Worm (Caenorhabditis elegans) whole organism, young adult: Measurements from ENCODE around the gene clc-29.
A peak's percentile ranks its signal among the peaks of the same experiment; 100 is the strongest.

Experiments
- B0261.1 ChIP-seq: sonication (generic microtip); optimal IDR thresholded peaks from 2 replicates; lab custom pipeline; 2016; ENCODE audit warnings: mild to moderate bottlenecking, missing genetic modification characterization, moderate library complexity, missing compliant biosample characterization
- C17E4.6 ChIP-seq: fragments of 200-800 bp; sonication (Bioruptor generic); IDR thresholded peaks from 2 replicates; pipeline ENCODE4 v1.3.6; 2022; ENCODE audit warnings: missing genetic modification reagents, missing genetic modification characterization, missing compliant biosample characterization
- D2030.7 ChIP-seq: fragments of 200-800 bp; sonication (Bioruptor generic); IDR thresholded peaks from 2 replicates; pipeline ENCODE4 v1.3.6; 2022; ENCODE audit warnings: missing genetic modification reagents, missing genetic modification characterization, missing compliant biosample characterization
- F33H1.4 ChIP-seq: fragments of 200-800 bp; sonication (Bioruptor generic); IDR thresholded peaks from 2 replicates; pipeline ENCODE4 v1.3.6; 2022; ENCODE audit warnings: missing genetic modification reagents, missing genetic modification characterization, missing compliant biosample characterization
- F39B2.1 ChIP-seq: fragments of 200-800 bp; sonication (Bioruptor generic); IDR thresholded peaks from 2 replicates; pipeline ENCODE4 v1.3.6; 2022; ENCODE audit warnings: missing genetic modification reagents, missing genetic modification characterization, missing compliant biosample characterization
- F52B5.7 ChIP-seq: sonication (generic microtip); optimal IDR thresholded peaks from 2 replicates; lab custom pipeline; 2016; ENCODE audit warnings: mild to moderate bottlenecking, missing genetic modification characterization, missing compliant biosample characterization
- F57C9.4 ChIP-seq: sonication (generic microtip); optimal IDR thresholded peaks from 2 replicates; lab custom pipeline; 2017; ENCODE audit warnings: mild to moderate bottlenecking, missing genetic modification characterization, missing compliant biosample characterization
- Y53F4B.3 ChIP-seq: fragments of 200-800 bp; sonication (Bioruptor generic); IDR thresholded peaks from 2 replicates; pipeline ENCODE4 v1.3.6; 2022; ENCODE audit warnings: missing genetic modification reagents, missing genetic modification characterization, missing compliant biosample characterization
- Y67H2A.10 ChIP-seq: fragments of 200-800 bp; sonication (Bioruptor generic); conservative IDR thresholded peaks from 2 replicates; pipeline ENCODE4 v1.3.6; 2022; ENCODE audit warnings: missing genetic modification reagents, missing genetic modification characterization, missing compliant biosample characterization
- Y95B8A.8 ChIP-seq: fragments of 200-800 bp; sonication (Bioruptor generic); IDR thresholded peaks from 2 replicates; pipeline ENCODE4 v1.3.6; 2022; ENCODE audit warnings: missing genetic modification reagents, missing genetic modification characterization, missing compliant biosample characterization
- aptf-2 ChIP-seq: fragments of 200-800 bp; sonication (Bioruptor generic); conservative IDR thresholded peaks from 2 replicates; pipeline ENCODE4 v1.3.6; 2022; ENCODE audit warnings: missing genetic modification reagents, missing genetic modification characterization, missing compliant biosample characterization
- atf-7 ChIP-seq: sonication (generic microtip); optimal IDR thresholded peaks from 2 replicates; lab custom pipeline; 2017; ENCODE audit warnings: mild to moderate bottlenecking, missing genetic modification characterization, missing compliant biosample characterization
- bed-2 ChIP-seq: fragments of 200-800 bp; sonication (Bioruptor generic); IDR thresholded peaks from 2 replicates; pipeline ENCODE4 v1.3.6; 2022; ENCODE audit warnings: missing genetic modification reagents, missing genetic modification characterization, missing compliant biosample characterization
- ccch-3 ChIP-seq: fragments of 200-800 bp; sonication (Bioruptor generic); optimal IDR thresholded peaks from 2 replicates; lab custom pipeline; 2018; ENCODE audit warnings: mild to moderate bottlenecking, missing genetic modification characterization, missing compliant biosample characterization
- ceh-100 ChIP-seq: fragments of 200-800 bp; sonication (Bioruptor generic); IDR thresholded peaks from 2 replicates; pipeline ENCODE4 v1.3.6; 2022; ENCODE audit warnings: missing genetic modification reagents, missing genetic modification characterization, missing compliant biosample characterization
- ceh-40 ChIP-seq: fragments of 200-800 bp; sonication (Bioruptor generic); IDR thresholded peaks from 2 replicates; pipeline ENCODE4 v1.3.6; 2022; ENCODE audit warnings: missing genetic modification characterization, missing compliant biosample characterization
- chd-7 ChIP-seq: sonication (generic microtip); optimal IDR thresholded peaks from 2 replicates; lab custom pipeline; 2016; ENCODE audit warnings: mild to moderate bottlenecking, missing genetic modification characterization, moderate library complexity, missing compliant biosample characterization
- efl-1 ChIP-seq: fragments of 150-350 bp; optimal IDR thresholded peaks from 2 replicates; lab custom pipeline; 2014; ENCODE audit warnings: missing biosample characterization, missing genetic modification reagents, missing genetic modification characterization
- egl-44 ChIP-seq: fragments of 200-800 bp; sonication (Bioruptor generic); IDR thresholded peaks from 2 replicates; pipeline ENCODE4 v1.3.6; 2022; ENCODE audit warnings: missing genetic modification reagents, missing genetic modification characterization, missing compliant biosample characterization
- ets-4 ChIP-seq: fragments of 200-800 bp; sonication (Bioruptor generic); optimal IDR thresholded peaks from 2 replicates; lab custom pipeline; 2018; ENCODE audit warnings: mild to moderate bottlenecking, missing genetic modification characterization, missing compliant biosample characterization
- gei-17 ChIP-seq: fragments of 200-800 bp; sonication (Bioruptor generic); optimal IDR thresholded peaks from 2 replicates; lab custom pipeline; 2018; ENCODE audit warnings: mild to moderate bottlenecking, missing genetic modification characterization, missing compliant biosample characterization
- him-1 ChIP-seq: sonication (generic microtip); optimal IDR thresholded peaks from 2 replicates; lab custom pipeline; 2016; ENCODE audit warnings: missing genotype, missing genetic modification reagents, missing genetic modification characterization, missing compliant biosample characterization
- hmg-1.2 ChIP-seq: fragments of 200-800 bp; sonication (Bioruptor generic); IDR thresholded peaks from 2 replicates; pipeline ENCODE4 v1.3.6; 2022; ENCODE audit warnings: missing genetic modification reagents, missing genetic modification characterization, missing compliant biosample characterization
- let-607 ChIP-seq, 2 experiments: fragments of 200-800 bp in 1 of 2; sonication (Bioruptor generic) in 1 of 2; sonication (generic microtip) in 1 of 2; optimal IDR thresholded peaks; 2 replicates each; lab custom pipeline; 2016 to 2018; ENCODE audit warnings: mild to moderate bottlenecking in 2 of 2, missing compliant biosample characterization in 2 of 2, missing genetic modification characterization in 2 of 2, moderate library complexity in 2 of 2, missing genotype in 1 of 2
- lin-54 ChIP-seq: fragments of 200-800 bp; sonication (Bioruptor generic); optimal IDR thresholded peaks from 2 replicates; lab custom pipeline; 2018; ENCODE audit warnings: mild to moderate bottlenecking, missing genetic modification characterization, missing compliant biosample characterization
- lsl-1 ChIP-seq: fragments of 200-800 bp; sonication (Bioruptor generic); optimal IDR thresholded peaks from 2 replicates; lab custom pipeline; 2018; ENCODE audit warnings: mild to moderate bottlenecking, missing genetic modification characterization, moderate library complexity, missing compliant biosample characterization
- madf-10 ChIP-seq: sonication (generic microtip); optimal IDR thresholded peaks from 2 replicates; lab custom pipeline; 2016; ENCODE audit warnings: mild to moderate bottlenecking, missing genetic modification characterization, missing compliant biosample characterization
- madf-6 ChIP-seq: fragments of 200-800 bp; sonication (Bioruptor generic); IDR thresholded peaks from 2 replicates; pipeline ENCODE4 v1.3.6; 2022; ENCODE audit warnings: missing genetic modification reagents, missing genetic modification characterization, missing compliant biosample characterization
- mes-4 ChIP-seq: sonication (generic microtip); optimal IDR thresholded peaks from 2 replicates; lab custom pipeline; 2016; ENCODE audit warnings: missing genotype, missing genetic modification characterization, missing compliant biosample characterization
- mxl-1 ChIP-seq: sonication (generic microtip); optimal IDR thresholded peaks from 2 replicates; lab custom pipeline; 2016; ENCODE audit warnings: missing genetic modification characterization, missing compliant biosample characterization
- nfyb-1 ChIP-seq: fragments of 200-800 bp; sonication (Bioruptor generic); IDR thresholded peaks from 2 replicates; pipeline ENCODE4 v1.3.6; 2022; ENCODE audit warnings: missing genetic modification reagents, missing genetic modification characterization, missing compliant biosample characterization
- nhr-179 ChIP-seq: sonication (generic microtip); optimal IDR thresholded peaks from 2 replicates; lab custom pipeline; 2016; ENCODE audit warnings: mild to moderate bottlenecking, missing genetic modification characterization, missing compliant biosample characterization
- nhr-27 ChIP-seq: fragments of 200-800 bp; sonication (Bioruptor generic); optimal IDR thresholded peaks from 2 replicates; lab custom pipeline; 2018; ENCODE audit warnings: mild to moderate bottlenecking, missing genetic modification characterization, moderate library complexity, missing compliant biosample characterization
- rec-8 ChIP-seq, 2 experiments: sonication (generic microtip); optimal IDR thresholded peaks; 2 replicates each; lab custom pipeline; 2016; ENCODE audit warnings: mild to moderate bottlenecking in 2 of 2, missing genetic modification characterization in 2 of 2, missing genetic modification reagents in 2 of 2, missing genotype in 2 of 2, missing biosample characterization in 1 of 2, missing compliant biosample characterization in 1 of 2, moderate library complexity in 1 of 2
- repo-1 ChIP-seq: sonication (generic microtip); optimal IDR thresholded peaks from 2 replicates; lab custom pipeline; 2017; ENCODE audit warnings: mild to moderate bottlenecking, missing genetic modification characterization, missing compliant biosample characterization
- rpc-1 ChIP-seq, 2 experiments: fragments of 150-350 bp in 1 of 2; sonication (generic microtip) in 1 of 2; optimal IDR thresholded peaks; 2 replicates each; lab custom pipeline; 2014 to 2018; ENCODE audit warnings: missing biosample characterization in 1 of 2, missing genetic modification characterization in 1 of 2, missing genetic modification reagents in 1 of 2, missing genotype in 1 of 2
- sdz-38 ChIP-seq: sonication (generic microtip); optimal IDR thresholded peaks from 2 replicates; lab custom pipeline; 2016; ENCODE audit warnings: missing genotype, missing genetic modification characterization, missing compliant biosample characterization
- snpc-1.1 ChIP-seq: sonication (generic microtip); optimal IDR thresholded peaks from 2 replicates; lab custom pipeline; 2017; ENCODE audit warnings: missing genetic modification characterization, mild to moderate bottlenecking, missing compliant biosample characterization, antibody characterized with exemption, moderate library complexity, missing genotype, missing genetic modification reagents; ENCODE audit not compliant: insufficient read depth
- snpc-1.3 ChIP-seq: sonication (generic microtip); optimal IDR thresholded peaks from 2 replicates; lab custom pipeline; 2017; ENCODE audit warnings: missing genetic modification characterization, mild to moderate bottlenecking, missing compliant biosample characterization, antibody characterized with exemption, moderate library complexity, missing genotype, missing genetic modification reagents; ENCODE audit not compliant: insufficient read depth
- tbp1 ChIP-seq: fragments of 200-800 bp; sonication (Bioruptor generic); optimal IDR thresholded peaks from 2 replicates; lab custom pipeline; 2018; ENCODE audit warnings: mild to moderate bottlenecking, missing genetic modification characterization, missing compliant biosample characterization
- unc-62 ChIP-seq: fragments of 150-350 bp; optimal IDR thresholded peaks from 2 replicates; lab custom pipeline; 2014; ENCODE audit warnings: missing biosample characterization, missing genetic modification reagents, missing genetic modification characterization

The clc-29 gene

DNA sequence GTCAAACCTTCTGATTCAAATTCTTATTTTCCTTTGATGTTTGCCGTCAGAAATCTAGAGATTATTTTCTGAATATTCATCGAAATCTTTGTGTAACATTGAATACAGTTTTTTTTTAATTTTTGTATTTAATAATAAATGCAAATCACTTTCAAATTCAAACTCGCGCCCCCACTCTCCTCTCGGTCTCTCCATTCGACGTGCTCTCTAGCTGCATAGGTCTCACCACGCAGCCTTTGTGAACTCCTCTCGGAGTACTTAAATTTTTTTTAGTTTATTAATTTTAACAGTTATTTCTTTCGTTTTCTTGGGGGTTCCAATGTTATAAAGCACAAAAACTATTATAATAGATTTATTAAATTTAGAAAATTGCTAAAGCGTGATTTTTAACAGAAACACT, 22.5 kb upstream of the clc-29 start:
- TF ChIP-seq madf-10 (no peak), lsl-1 (GFP tag; lab: Kevin White, UChicago) (peak; percentile 38), ccch-3 (GFP tag; lab: Kevin White, UChicago) (no peak), ceh-40 (GFP tag; lab: Robert Waterston, UW) (no peak), bed-2 (GFP tag; lab: Robert Waterston, UW) (no peak), hmg-1.2 (GFP tag; lab: Robert Waterston, UW) (peak; percentile 71), mxl-1 (no peak), madf-6 (GFP tag; lab: Robert Waterston, UW) (peak; percentile 28; the same call in 1 of the 2 replicates), nfyb-1 (GFP tag; lab: Robert Waterston, UW) (no peak), efl-1 (peak; percentile 60), ceh-100 (GFP tag; lab: Robert Waterston, UW) (no peak), lin-54 (GFP tag; lab: Kevin White, UChicago) (peak; percentile 64), F52B5.7 (tag; lab: Kevin White, UChicago) (no peak), F33H1.4 (GFP tag; lab: Robert Waterston, UW) (peak; percentile 69), snpc-1.3 (tag; lab: Kevin White, UChicago) (peak; percentile 54), nhr-179 (tag; lab: Kevin White, UChicago) (no peak)
- TF ChIP-seq, all 124 proteins: peak for 7

DNA sequence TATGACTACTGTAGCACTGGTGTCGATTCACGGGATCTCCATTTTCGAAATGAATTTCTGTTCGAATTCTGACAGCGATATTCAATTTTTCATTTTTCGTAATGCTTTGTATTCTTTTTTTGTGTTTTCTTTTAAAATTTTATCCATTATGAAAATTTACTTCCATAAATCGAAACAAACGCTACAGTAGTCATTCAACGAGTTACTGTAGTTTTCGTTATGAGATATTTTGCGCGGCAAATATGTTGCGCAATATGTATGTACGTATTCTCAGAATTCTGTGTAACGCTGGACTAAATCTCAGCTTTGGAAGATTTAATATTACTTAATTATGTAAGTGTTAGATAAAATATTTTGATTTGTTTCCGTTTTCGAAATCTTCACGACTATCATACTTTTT, 21.4 kb upstream of the clc-29 start:
- TF ChIP-seq repo-1 (tag; lab: Kevin White, UChicago) (no peak), bed-2 (GFP tag; lab: Robert Waterston, UW) (no peak), madf-10 (no peak), unc-62 (GFP tag; lab: Kevin White, UChicago) (no peak), F39B2.1 (GFP tag; lab: Robert Waterston, UW) (no peak), atf-7 (tag; lab: Kevin White, UChicago) (no peak), gei-17 (GFP tag; lab: Kevin White, UChicago) (no peak), Y67H2A.10 (GFP tag; lab: Robert Waterston, UW) (no peak), C17E4.6 (GFP tag; lab: Robert Waterston, UW) (no peak), ccch-3 (GFP tag; lab: Kevin White, UChicago) (no peak)
- TF ChIP-seq, all 124 proteins: peak for 0

DNA sequence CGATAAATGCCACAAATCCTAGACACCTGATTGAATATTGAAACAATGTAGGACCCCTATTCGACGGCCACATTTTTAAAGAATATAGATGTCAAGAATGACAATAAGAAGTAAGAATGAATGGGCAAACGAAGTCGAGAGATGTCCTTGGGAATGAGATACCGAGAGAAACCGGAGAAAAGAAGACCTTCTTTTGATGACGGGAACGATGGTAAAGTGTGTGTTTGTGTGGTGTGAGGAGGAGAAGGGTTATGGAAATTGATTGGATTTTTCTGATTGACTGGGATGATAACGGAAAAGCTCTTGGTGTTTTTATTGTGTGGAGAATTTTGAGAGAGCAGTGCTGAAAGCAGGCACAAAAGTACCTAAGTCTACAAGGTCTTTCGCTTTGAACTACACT, 20.9 kb upstream of the clc-29 start, which contains the start of gene R05D3.9:
Gene R05D3.9 (minus strand): TSS at position 101 of the 400 bp plus-strand sequence.
- TF ChIP-seq sdz-38 (tag; lab: Kevin White, UChicago), result no peak
- TF ChIP-seq him-1 (tag; lab: Kevin White, UChicago), result no peak
- TF ChIP-seq Y53F4B.3, result no peak
- TF ChIP-seq B0261.1, result no peak
- no peak for TF ChIP-seq let-607 (tag; optimal IDR thresholded peaks at IDR 0.05; lab: Kevin White, UChicago)
- no peak for TF ChIP-seq F57C9.4
- TF ChIP-seq D2030.7 (GFP tag; lab: Robert Waterston, UW), result no peak
- TF ChIP-seq rec-8 (tag; optimal IDR thresholded peaks at IDR 0.05; lab: Kevin White, UChicago), result no peak
- no peak for TF ChIP-seq ets-4 (GFP tag; lab: Kevin White, UChicago)
- no peak for TF ChIP-seq aptf-2 (GFP tag; lab: Robert Waterston, UW)
- TF ChIP-seq nhr-27 (tag; lab: Kevin White, UChicago), result no peak
- TF ChIP-seq egl-44 (GFP tag; lab: Robert Waterston, UW), result no peak
- TF ChIP-seq rpc-1 (optimal IDR thresholded peaks at IDR 0.05; lab: Kevin White, UChicago), result no peak
- no peak for TF ChIP-seq rpc-1 (tag; optimal IDR thresholded peaks at IDR 0.05; lab: Kevin White, UChicago)
- TF ChIP-seq chd-7 (tag; lab: Kevin White, UChicago), result no peak
- TF ChIP-seq mes-4 (tag; lab: Kevin White, UChicago), result no peak
- no peak for TF ChIP-seq Y95B8A.8 (GFP tag; lab: Robert Waterston, UW)
- TF ChIP-seq snpc-1.1 (tag; lab: Kevin White, UChicago), result no peak
- no peak for TF ChIP-seq tbp1 (GFP tag; lab: Kevin White, UChicago)
- no peak for TF ChIP-seq bed-2 (GFP tag; lab: Robert Waterston, UW)
